Fruit fly (Drosophila melanogaster): Measurements from ENCODE around the gene CG6765.

Gene CG6765

dm6 chr3L:8541669-8542068 lies 29.1 kb downstream of the CG6765 start:
- TF ChIP-seq Vsx2 (GFP tag; optimal IDR thresholded peaks at IDR 0.05; ENCODE audit: partially characterized antibody) (no peak), GATAd (GFP tag; optimal IDR thresholded peaks at IDR 0.05) (no peak), rgr (GFP tag; optimal IDR thresholded peaks at IDR 0.05) (no peak), pan (optimal IDR thresholded peaks at IDR 0.05) (no peak), ey (GFP tag; optimal IDR thresholded peaks at IDR 0.05) (no peak)

dm6 chr3L:8542213-8542612 lies 29.6 kb downstream of the CG6765 start:
- TF ChIP-seq CrebA (GFP tag; optimal IDR thresholded peaks at IDR 0.05; ENCODE audit: borderline replicate concordance) (no peak), Hr78 (GFP tag; optimal IDR thresholded peaks at IDR 0.05) (no peak), psq (GFP tag; optimal IDR thresholded peaks at IDR 0.05) (no peak), br (GFP tag; optimal IDR thresholded peaks at IDR 0.05) (no peak), ey (GFP tag; optimal IDR thresholded peaks at IDR 0.05) (no peak), Abd-B (GFP tag; optimal IDR thresholded peaks at IDR 0.05) (no peak)

- TF ChIP-seq ey (GFP tag; optimal IDR thresholded peaks at IDR 0.05) (peak; percentile 1), woc (GFP tag; optimal IDR thresholded peaks at IDR 0.05) (no peak)
Observed at dm6 chr3L:8543866-8544265, 31.3 kb downstream of the CG6765 start.

dm6 chr3L:8544710-8545109 lies 32.1 kb downstream of the CG6765 start, which contains the start of gene rhea:
rhea (plus strand) TSS chr3L:8545001.
- no peak for TF ChIP-seq Rel (GFP tag; optimal IDR thresholded peaks at IDR 0.05)
- TF ChIP-seq Rel (tag; optimal IDR thresholded peaks at IDR 0.05) = peak; percentile 12
- peak; percentile 19 for TF ChIP-seq psq (GFP tag; optimal IDR thresholded peaks at IDR 0.05)
- no peak for TF ChIP-seq sv (GFP tag; optimal IDR thresholded peaks at IDR 0.05)
- peak; percentile 14 for TF ChIP-seq dsf (GFP tag; optimal IDR thresholded peaks at IDR 0.05; ENCODE audit: borderline replicate concordance)
- TF ChIP-seq Hr83 (GFP tag; optimal IDR thresholded peaks at IDR 0.05; ENCODE audit: poor library complexity, severe bottlenecking) = peak; percentile 14
- TF ChIP-seq h (GFP tag; optimal IDR thresholded peaks at IDR 0.05) = peak; percentile 27
- TF ChIP-seq lola (GFP tag; optimal IDR thresholded peaks at IDR 0.05) = no peak
- no peak for TF ChIP-seq woc (GFP tag; optimal IDR thresholded peaks at IDR 0.05)
- no peak for TF ChIP-seq CG9705 (GFP tag; optimal IDR thresholded peaks at IDR 0.05)
- TF ChIP-seq rgr (GFP tag; optimal IDR thresholded peaks at IDR 0.05) = peak; percentile 25
- no peak for TF ChIP-seq jim (GFP tag; optimal IDR thresholded peaks at IDR 0.05)
- TF ChIP-seq Hr78 (GFP tag; optimal IDR thresholded peaks at IDR 0.05) = no peak
- no peak for TF ChIP-seq brk (GFP tag; optimal IDR thresholded peaks at IDR 0.05)
- no peak for TF ChIP-seq OdsH (GFP tag; optimal IDR thresholded peaks at IDR 0.05)
- TF ChIP-seq sage (GFP tag; optimal IDR thresholded peaks at IDR 0.05) = no peak
- TF ChIP-seq HLH106 (tag; optimal IDR thresholded peaks at IDR 0.05) = peak; percentile 14

dm6 chr3L:8545473-8545872 lies 32.9 kb downstream of the CG6765 start:
- no peak for TF ChIP-seq ey (GFP tag; optimal IDR thresholded peaks at IDR 0.05)
- TF ChIP-seq h (GFP tag; optimal IDR thresholded peaks at IDR 0.05) = peak; percentile 3
- no peak for TF ChIP-seq woc (GFP tag; optimal IDR thresholded peaks at IDR 0.05)
- no peak for TF ChIP-seq Abd-B (GFP tag; optimal IDR thresholded peaks at IDR 0.05)
- TF ChIP-seq Hnf4 (GFP tag; optimal IDR thresholded peaks at IDR 0.05) = no peak
- no peak for TF ChIP-seq Rel (GFP tag; optimal IDR thresholded peaks at IDR 0.05)
- TF ChIP-seq Rel (tag; optimal IDR thresholded peaks at IDR 0.05) = peak; percentile 45
- TF ChIP-seq usp (GFP tag; optimal IDR thresholded peaks at IDR 0.05) = no peak
- no peak for TF ChIP-seq Hr83 (GFP tag; optimal IDR thresholded peaks at IDR 0.05; ENCODE audit: poor library complexity, severe bottlenecking)
- TF ChIP-seq Mio (GFP tag; optimal IDR thresholded peaks at IDR 0.05) = no peak
- TF ChIP-seq dmrt93B (GFP tag; optimal IDR thresholded peaks at IDR 0.05) = no peak
- no peak for TF ChIP-seq fru (GFP tag; optimal IDR thresholded peaks at IDR 0.05)
- no peak for TF ChIP-seq CrebA (GFP tag; optimal IDR thresholded peaks at IDR 0.05; ENCODE audit: borderline replicate concordance)
- no peak for TF ChIP-seq OdsH (GFP tag; optimal IDR thresholded peaks at IDR 0.05)
- TF ChIP-seq lola (GFP tag; optimal IDR thresholded peaks at IDR 0.05) = no peak
- no peak for TF ChIP-seq Vsx2 (GFP tag; optimal IDR thresholded peaks at IDR 0.05; ENCODE audit: partially characterized antibody)
- TF ChIP-seq Dfd (GFP tag; optimal IDR thresholded peaks at IDR 0.05) = no peak
- TF ChIP-seq dl (GFP tag; optimal IDR thresholded peaks at IDR 0.05; ENCODE audit: insufficient read depth in 1 of 2, partially characterized antibody in 2 of 2) = no peak
